Worm (Caenorhabditis elegans) whole organism, L1 larva: ENCODE results near the gene aka-1.

Source experiments
- elt-2 ChIP-seq: sonication (generic microtip); optimal IDR thresholded peaks from 2 replicates; lab custom pipeline; 2016; ENCODE audit warnings: missing genetic modification characterization, mild to moderate bottlenecking, inconsistent platforms, missing compliant biosample characterization, missing genetic modification reagents
- fkh-8 ChIP-seq: sonication (generic microtip); optimal IDR thresholded peaks from 2 replicates; lab custom pipeline; 2016; ENCODE audit warnings: mild to moderate bottlenecking, missing genetic modification characterization, missing compliant biosample characterization
- fos-1 ChIP-seq: fragments of 150-350 bp; optimal IDR thresholded peaks from 2 replicates; lab custom pipeline; 2014; ENCODE audit warnings: missing biosample characterization, missing genetic modification characterization
- mdl-1 ChIP-seq, 2 experiments: fragments of 150-350 bp; optimal IDR thresholded peaks; 2 replicates each; lab custom pipeline; 2014 to 2017; ENCODE audit warnings: missing biosample characterization in 2 of 2, missing genetic modification characterization in 2 of 2, inconsistent platforms in 1 of 2
- nhr-77 ChIP-seq: fragments of 150-350 bp; optimal IDR thresholded peaks from 2 replicates; lab custom pipeline; 2014; ENCODE audit warnings: missing biosample characterization, missing genetic modification characterization
- rnt-1 ChIP-seq: sonication (generic microtip); optimal IDR thresholded peaks from 2 replicates; lab custom pipeline; 2016; ENCODE audit warnings: mild to moderate bottlenecking, missing genetic modification characterization, moderate library complexity, missing compliant biosample characterization
- snpc-4 ChIP-seq: fragments of 150-350 bp; optimal IDR thresholded peaks from 2 replicates; lab custom pipeline; 2014; ENCODE audit warnings: missing biosample characterization, missing genetic modification characterization
- sup-37 ChIP-seq: fragments of 200-800 bp; sonication (Bioruptor generic); optimal IDR thresholded peaks from 2 replicates; lab custom pipeline; 2018; ENCODE audit warnings: mild to moderate bottlenecking, missing genetic modification characterization, missing compliant biosample characterization
- unc-130 ChIP-seq: fragments of 150-350 bp; optimal IDR thresholded peaks from 2 replicates; lab custom pipeline; 2017; ENCODE audit warnings: missing biosample characterization, missing genetic modification characterization, inconsistent platforms

ce11 chrII:7432327-7432726 is 46.0 kb downstream of the aka-1 start, which contains the start of gene srd-54:
- no peak for TF ChIP-seq sup-37
- TF ChIP-seq nhr-77 = no peak
- TF ChIP-seq fos-1 (tag; lab: Kevin White, UChicago) = no peak
- TF ChIP-seq mdl-1 (tag; optimal IDR thresholded peaks at IDR 0.05; lab: Kevin White, UChicago) = no peak
- TF ChIP-seq rnt-1 (tag; lab: Kevin White, UChicago) = no peak
- TF ChIP-seq snpc-4 = no peak
- TF ChIP-seq unc-130 = no peak
- no peak for TF ChIP-seq elt-2 (tag; lab: Kevin White, UChicago)
- TF ChIP-seq fkh-8 (tag; lab: Kevin White, UChicago) = no peak
